Fruit fly (Drosophila melanogaster) whole organism: ENCODE data around the gene dunk.
A peak's percentile ranks its signal among the peaks of the same experiment; 100 is the strongest.

Experiments
- CG8478 ChIP-seq: fragments of >200 bp; optimal IDR thresholded peaks from 2 replicates; lab custom pipeline; 2018; ENCODE audit warnings: inconsistent platforms
- Dll ChIP-seq: fragments of >200 bp; optimal IDR thresholded peaks from 2 replicates; lab custom pipeline; 2017
- EcR ChIP-seq, 2 experiments: fragments of >200 bp; optimal IDR thresholded peaks; 2 replicates each; lab custom pipeline; 2017; ENCODE audit warnings: missing biosample characterization in 2 of 2, missing genetic modification characterization in 2 of 2, missing genetic modification reagents in 2 of 2
- pan ChIP-seq: fragments of >200 bp; optimal IDR thresholded peaks from 2 replicates; lab custom pipeline; 2017
- psq ChIP-seq: fragments of >200 bp; optimal IDR thresholded peaks from 2 replicates; lab custom pipeline; 2017
- usp ChIP-seq: fragments of >200 bp; optimal IDR thresholded peaks from 2 replicates; lab custom pipeline; 2017; ENCODE audit warnings: missing biosample characterization, missing genetic modification characterization, mixed read lengths

The dunk gene

DNA sequence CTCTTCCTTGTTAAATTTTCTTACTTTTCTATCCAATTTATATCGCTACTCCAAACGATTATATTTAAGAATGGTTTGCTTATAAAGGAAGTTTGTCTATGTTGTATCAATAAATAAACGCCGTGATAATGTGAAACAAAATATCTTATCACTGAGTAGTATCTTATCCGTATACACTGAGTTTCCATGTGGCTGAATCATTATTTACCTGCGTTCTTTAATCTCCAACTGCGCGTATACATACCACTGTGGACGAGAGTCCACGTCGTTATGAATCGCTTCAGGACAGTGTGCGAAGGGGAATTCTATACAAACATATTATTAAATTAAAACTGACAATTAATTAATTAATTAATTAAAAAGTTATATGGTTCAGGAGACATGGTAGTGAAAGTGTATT lies 12.1 kb upstream of the dunk start:
- TF ChIP-seq pan (lab: Kevin White, UChicago) (no peak), Dll (lab: Kevin White, UChicago) (no peak), EcR (GFP tag; optimal IDR thresholded peaks at IDR 0.05; lab: Kevin White, UChicago) (no peak), CG8478 (lab: Kevin White, UChicago) (no peak), psq (lab: Kevin White, UChicago) (no peak), usp (GFP tag; lab: Kevin White, UChicago) (no peak)

DNA sequence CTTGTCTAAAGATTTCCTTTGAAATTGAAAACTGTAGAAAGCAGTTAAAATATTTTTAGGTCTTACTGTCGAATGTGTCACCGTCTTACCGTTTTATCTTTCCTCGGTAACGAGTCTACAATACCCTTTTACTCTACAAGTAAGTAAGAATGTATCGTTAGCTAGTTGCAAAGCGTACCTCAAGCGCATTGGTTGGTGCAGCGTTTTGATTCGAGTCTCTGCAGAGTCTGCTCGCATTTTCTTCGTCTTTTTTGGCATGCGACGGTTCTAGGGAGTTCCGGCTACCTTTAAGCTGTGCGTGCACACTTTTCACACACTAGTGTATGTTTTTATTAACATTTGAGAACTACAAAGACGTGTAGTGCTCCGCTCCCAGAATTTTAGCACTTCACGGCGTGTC lies 11.5 kb upstream of the dunk start:
- TF ChIP-seq pan (lab: Kevin White, UChicago) (no peak), EcR (GFP tag; optimal IDR thresholded peaks at IDR 0.05; lab: Kevin White, UChicago) (no peak), usp (GFP tag; lab: Kevin White, UChicago) (no peak), CG8478 (lab: Kevin White, UChicago) (no peak), Dll (lab: Kevin White, UChicago) (no peak), psq (lab: Kevin White, UChicago) (no peak)

DNA sequence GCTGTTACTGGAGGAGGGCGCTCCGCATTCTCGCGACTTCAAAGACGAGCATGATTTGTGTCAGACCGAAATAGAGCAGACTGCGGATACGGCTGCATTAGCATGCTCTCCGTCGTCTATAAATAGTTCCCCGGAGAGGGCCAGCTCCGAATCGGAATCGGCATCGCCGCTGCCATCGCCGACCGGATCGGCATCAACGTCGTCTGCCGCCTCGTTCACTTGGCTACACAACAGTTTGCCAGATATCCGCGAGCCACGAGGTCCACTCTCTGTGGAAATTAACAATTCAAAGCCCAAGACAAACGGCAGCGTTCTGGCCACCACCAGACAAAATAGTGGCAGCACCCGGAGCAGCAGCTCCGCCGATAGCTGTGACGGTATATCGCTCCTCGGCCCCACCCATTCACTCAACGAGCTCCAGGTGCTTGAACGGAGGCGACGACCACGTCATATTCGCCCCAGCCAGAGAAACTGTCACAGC lies 8.7 kb upstream of the dunk start:
- TF ChIP-seq pan (lab: Kevin White, UChicago) (no peak), CG8478 (lab: Kevin White, UChicago) (no peak), psq (lab: Kevin White, UChicago) (no peak), usp (GFP tag; lab: Kevin White, UChicago) (no peak), EcR (GFP tag; optimal IDR thresholded peaks at IDR 0.05; lab: Kevin White, UChicago) (no peak), Dll (lab: Kevin White, UChicago) (no peak)

- TF ChIP-seq CG8478 (lab: Kevin White, UChicago), result no peak
- no peak for TF ChIP-seq usp (GFP tag; lab: Kevin White, UChicago)
- no peak for TF ChIP-seq psq (lab: Kevin White, UChicago)
- TF ChIP-seq Dll (lab: Kevin White, UChicago), result no peak
- TF ChIP-seq EcR (GFP tag; optimal IDR thresholded peaks at IDR 0.05; lab: Kevin White, UChicago), result no peak
- no peak for TF ChIP-seq pan (lab: Kevin White, UChicago)
These were observed 7.3 kb upstream of the dunk start for dm6 chr2L:22144127-22144526.

DNA sequence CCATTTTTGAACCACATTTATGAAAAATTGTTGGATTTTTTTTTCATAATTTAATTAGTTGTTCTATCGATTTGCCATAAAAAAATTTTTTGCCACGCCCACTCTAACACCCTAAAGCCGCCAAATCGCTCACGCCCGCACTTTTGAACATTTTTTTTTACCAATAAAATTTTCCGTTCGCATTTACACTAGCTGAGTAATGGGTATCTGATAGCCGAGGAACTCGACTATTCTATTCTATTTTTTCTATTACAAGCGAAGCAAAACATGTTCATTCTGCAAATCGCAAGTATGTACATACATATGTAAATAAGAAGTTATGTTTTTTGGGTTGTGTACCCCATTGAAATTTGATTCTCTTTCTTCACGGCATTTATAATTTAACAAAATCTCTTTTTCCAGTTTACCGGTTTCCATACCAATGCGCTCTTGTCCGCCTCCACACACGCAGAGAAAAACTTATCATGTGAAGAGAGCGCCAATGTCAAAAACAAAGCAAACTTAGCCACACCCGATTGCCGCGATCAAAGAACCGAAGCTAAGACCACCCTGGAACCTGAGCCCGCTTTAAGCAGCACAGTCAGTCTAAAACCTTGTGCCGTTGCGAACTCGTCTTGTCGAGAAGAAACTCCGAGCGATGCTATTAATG lies 6.0 kb upstream of the dunk start:
- TF ChIP-seq pan (lab: Kevin White, UChicago), result no peak

dm6 chr2L:22146247-22146646 lies 5.2 kb upstream of the dunk start:
- TF ChIP-seq CG8478 (lab: Kevin White, UChicago), result no peak
- no peak for TF ChIP-seq pan (lab: Kevin White, UChicago)
- TF ChIP-seq Dll (lab: Kevin White, UChicago), result no peak
- TF ChIP-seq psq (lab: Kevin White, UChicago), result no peak
- TF ChIP-seq EcR (GFP tag; optimal IDR thresholded peaks at IDR 0.05; lab: Kevin White, UChicago), result no peak
- no peak for TF ChIP-seq usp (GFP tag; lab: Kevin White, UChicago)

DNA sequence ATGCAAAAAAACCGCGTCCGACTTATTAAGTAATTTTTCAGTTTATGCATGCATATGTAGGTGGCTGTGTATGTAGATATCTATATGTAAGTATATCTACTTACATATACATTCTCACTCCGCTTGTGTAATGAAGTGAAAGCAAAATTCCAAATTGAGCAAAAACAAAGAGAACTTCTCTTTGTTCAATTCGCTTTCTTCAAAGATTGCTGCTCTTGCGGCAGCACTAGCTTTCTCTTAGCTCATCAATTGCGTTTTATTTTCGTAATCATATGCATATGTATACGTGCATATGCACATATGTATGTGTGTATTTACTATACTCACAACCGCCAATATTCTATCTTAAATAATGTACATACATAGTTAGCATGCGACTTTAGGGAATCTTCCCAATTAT lies 2.7 kb upstream of the dunk start:
- TF ChIP-seq psq (lab: Kevin White, UChicago) (no peak), pan (lab: Kevin White, UChicago) (no peak), EcR (GFP tag; optimal IDR thresholded peaks at IDR 0.05; lab: Kevin White, UChicago) (no peak), CG8478 (lab: Kevin White, UChicago) (no peak), Dll (lab: Kevin White, UChicago) (no peak), usp (GFP tag; lab: Kevin White, UChicago) (no peak)

DNA sequence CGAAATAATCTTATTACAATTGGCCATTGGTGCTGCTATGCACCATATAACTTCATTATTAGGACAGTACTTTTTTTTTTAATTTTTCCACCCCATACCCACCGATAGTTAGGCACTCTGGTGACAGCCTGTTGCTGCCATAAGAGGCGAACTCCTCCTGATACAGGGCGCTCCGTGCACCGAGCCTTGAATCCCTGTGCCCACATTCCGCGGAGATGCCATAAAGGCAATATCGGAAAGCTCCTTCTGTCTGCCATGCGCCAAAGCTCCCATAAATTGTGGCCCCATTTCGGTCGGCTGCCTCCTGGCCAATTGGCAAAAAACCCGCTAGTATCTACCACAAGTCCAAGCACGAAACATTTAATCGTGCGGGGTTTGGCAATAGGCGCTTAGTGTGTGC lies 1.8 kb downstream of the dunk start:
- TF ChIP-seq psq (lab: Kevin White, UChicago) (no peak), Dll (lab: Kevin White, UChicago) (no peak), CG8478 (lab: Kevin White, UChicago) (no peak), usp (GFP tag; lab: Kevin White, UChicago) (no peak), pan (lab: Kevin White, UChicago) (no peak), EcR (GFP tag; optimal IDR thresholded peaks at IDR 0.05; lab: Kevin White, UChicago) (no peak)

dm6 chr2L:22159800-22160199 lies 8.4 kb downstream of the dunk start:
- no peak for TF ChIP-seq psq (lab: Kevin White, UChicago)

- TF ChIP-seq usp (GFP tag; lab: Kevin White, UChicago) (no peak), pan (lab: Kevin White, UChicago) (no peak), CG8478 (lab: Kevin White, UChicago) (no peak), EcR (GFP tag; optimal IDR thresholded peaks at IDR 0.05; lab: Kevin White, UChicago) (no peak), Dll (lab: Kevin White, UChicago) (no peak)
These were observed 11.9 kb downstream of the dunk start for dm6 chr2L:22163302-22163701.

DNA sequence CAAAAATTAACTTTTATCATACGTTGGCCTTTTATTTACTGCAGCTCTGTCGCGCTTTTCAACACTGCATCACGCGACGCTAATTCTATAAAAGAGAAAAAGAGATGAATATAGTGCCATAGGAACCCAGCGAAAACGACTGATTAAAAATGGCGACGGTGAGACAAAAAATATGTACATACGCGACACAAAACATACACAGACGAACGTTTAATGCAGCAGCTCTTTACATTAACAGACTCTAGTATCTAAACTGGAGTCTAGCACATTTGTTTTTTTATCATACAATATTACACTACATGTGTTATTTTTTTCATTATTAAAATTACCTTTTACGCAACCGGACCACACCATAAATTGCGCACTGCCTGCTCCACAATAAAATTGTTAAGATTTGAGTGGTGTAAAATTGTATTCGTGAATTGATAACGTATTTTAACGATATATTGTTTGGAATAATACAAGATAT lies 17.2 kb downstream of the dunk start:
- TF ChIP-seq usp (GFP tag; lab: Kevin White, UChicago) (no peak), CG8478 (lab: Kevin White, UChicago) (peak; percentile 52), EcR (GFP tag; optimal IDR thresholded peaks at IDR 0.05; lab: Kevin White, UChicago) (no peak)

DNA sequence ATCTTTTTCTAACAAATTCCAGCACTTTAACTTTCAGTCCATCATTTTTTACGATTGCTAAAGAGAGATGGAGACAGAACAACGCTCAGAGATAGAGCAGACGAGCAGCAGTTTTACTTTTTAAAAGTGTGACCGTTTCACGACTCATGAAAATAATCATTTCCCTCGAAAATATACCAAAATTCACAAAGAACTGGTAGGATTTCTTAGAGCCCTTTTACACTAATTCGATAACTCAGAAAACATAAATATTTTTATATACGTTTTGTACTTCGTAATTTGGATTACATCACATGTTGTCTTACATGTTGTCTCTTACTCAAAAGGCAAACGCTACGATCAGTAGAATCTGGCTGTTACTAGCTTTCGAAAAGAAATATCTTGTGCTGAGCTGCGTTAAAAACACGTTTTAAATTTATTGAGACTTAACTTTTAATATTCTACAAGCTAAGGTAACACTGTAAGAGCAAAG lies 17.7 kb downstream of the dunk start, which contains the start of gene Clamp:
Clamp (minus strand) TSS at position 100 of the 472 bp plus-strand sequence.
- TF ChIP-seq pan (lab: Kevin White, UChicago) (no peak), CG8478 (lab: Kevin White, UChicago) (no peak), usp (GFP tag; lab: Kevin White, UChicago) (no peak), psq (lab: Kevin White, UChicago) (no peak), Dll (lab: Kevin White, UChicago) (no peak), EcR (GFP tag; optimal IDR thresholded peaks at IDR 0.05; lab: Kevin White, UChicago) (no peak)
